Worm (Caenorhabditis elegans): ENCODE data around the gene oac-23.

DNA sequence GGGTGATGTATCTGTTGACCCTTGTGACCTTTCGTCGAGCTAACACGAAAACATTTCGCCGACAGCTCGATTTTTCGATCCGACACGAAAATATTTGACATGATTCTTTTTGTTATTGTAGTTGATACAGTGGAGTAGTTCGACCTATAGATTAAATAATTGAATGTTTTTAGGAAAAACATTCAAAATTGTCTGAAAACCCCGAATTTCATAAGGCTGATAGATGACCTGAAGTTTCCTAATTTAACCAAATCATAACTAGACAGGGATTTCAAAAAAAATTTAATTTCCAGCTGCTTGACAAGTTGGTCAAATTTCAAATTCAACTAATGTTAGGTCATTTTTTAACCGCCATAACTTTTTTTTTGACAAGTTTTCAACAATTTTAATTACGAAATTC lies 46.2 kb upstream of the oac-23 start, which contains the start of gene cal-3:
- TF ChIP-seq zip-8 (tag; optimal IDR thresholded peaks at IDR 0.05): no peak
- no peak for TF ChIP-seq pha-4 (tag; optimal IDR thresholded peaks at IDR 0.05)
- TF ChIP-seq mep-1 (tag; optimal IDR thresholded peaks at IDR 0.05): no peak
- TF ChIP-seq ztf-11 (tag; optimal IDR thresholded peaks at IDR 0.05): no peak
- TF ChIP-seq nhr-76 (tag; optimal IDR thresholded peaks at IDR 0.05): no peak
- TF ChIP-seq elt-1 (tag; optimal IDR thresholded peaks at IDR 0.05; ENCODE audit: borderline replicate concordance, insufficient read depth): no peak
- no peak for TF ChIP-seq nhr-12 (tag; optimal IDR thresholded peaks at IDR 0.05)

Data from whole organism, mixed stage, embryonic.